Fruit fly (Drosophila melanogaster) whole organism, embryonic: ENCODE results near the gene Nup358.

Experiments used
- Bdp1 ChIP-seq: fragments of 200-800 bp; sonication (Bioruptor generic); optimal IDR thresholded peaks from 3 replicates; lab custom pipeline; 2016; ENCODE audit warnings: missing biosample characterization, missing genetic modification characterization
- CG10462 ChIP-seq: fragments of 200-800 bp; sonication (Bioruptor generic); optimal IDR thresholded peaks from 2 replicates; lab custom pipeline; 2016; ENCODE audit warnings: missing biosample characterization, missing genetic modification characterization
- CG12744 ChIP-seq: fragments of 200-800 bp; sonication (Bioruptor generic); optimal IDR thresholded peaks from 2 replicates; lab custom pipeline; 2016; ENCODE audit warnings: missing biosample characterization, missing genetic modification characterization
- CG12942 ChIP-seq: fragments of 200-800 bp; sonication (Bioruptor generic); optimal IDR thresholded peaks from 3 replicates; lab custom pipeline; 2016; ENCODE audit warnings: missing biosample characterization, missing genetic modification characterization
- CG13624 ChIP-seq: fragments of 200-800 bp; sonication (Bioruptor generic); optimal IDR thresholded peaks from 2 replicates; lab custom pipeline; 2016; ENCODE audit warnings: missing biosample characterization, missing genetic modification characterization
- CG14710 ChIP-seq: fragments of 200-800 bp; sonication (Bioruptor generic); optimal IDR thresholded peaks from 3 replicates; lab custom pipeline; 2019; ENCODE audit warnings: missing biosample characterization, mild to moderate bottlenecking, missing genetic modification characterization, moderate library complexity
- CG1529 ChIP-seq: fragments of 200-800 bp; sonication (Bioruptor generic); optimal IDR thresholded peaks from 3 replicates; lab custom pipeline; 2018; ENCODE audit warnings: missing biosample characterization, missing genetic modification characterization
- CG15479 ChIP-seq: fragments of 200-800 bp; sonication (Bioruptor generic); optimal IDR thresholded peaks from 3 replicates; lab custom pipeline; 2019; ENCODE audit warnings: missing biosample characterization, mild to moderate bottlenecking, missing genetic modification characterization, moderate library complexity
- CG15514 ChIP-seq: fragments of 200-800 bp; sonication (Bioruptor generic); optimal IDR thresholded peaks from 3 replicates; lab custom pipeline; 2017; ENCODE audit warnings: missing biosample characterization, missing genetic modification characterization, mild to moderate bottlenecking, moderate library complexity, missing genetic modification reagents
- CG17359 ChIP-seq: fragments of 200-800 bp; sonication (Bioruptor generic); optimal IDR thresholded peaks from 3 replicates; lab custom pipeline; 2018; ENCODE audit warnings: missing biosample characterization, mild to moderate bottlenecking, missing genetic modification characterization, moderate library complexity
- CG17568 ChIP-seq: fragments of 200-800 bp; sonication (Bioruptor generic); optimal IDR thresholded peaks from 2 replicates; lab custom pipeline; 2018; ENCODE audit warnings: missing biosample characterization, mild to moderate bottlenecking, missing genetic modification characterization, moderate library complexity
- CG18262 ChIP-seq: fragments of 200-800 bp; optimal IDR thresholded peaks from 3 replicates; lab custom pipeline; 2019; ENCODE audit warnings: missing biosample characterization, mild to moderate bottlenecking, missing genetic modification characterization, moderate library complexity
- CG2120 ChIP-seq: fragments of 200-800 bp; sonication (Bioruptor generic); optimal IDR thresholded peaks from 3 replicates; lab custom pipeline; 2016; ENCODE audit warnings: missing biosample characterization, missing genetic modification characterization
- CG31388 ChIP-seq: fragments of 200-800 bp; sonication (Bioruptor generic); optimal IDR thresholded peaks from 2 replicates; lab custom pipeline; 2016; ENCODE audit warnings: missing biosample characterization, missing genetic modification characterization
- CG3847 ChIP-seq: fragments of 200-800 bp; sonication (Bioruptor generic); IDR thresholded peaks from 2 replicates; pipeline ENCODE4 v1.3.6; 2022; ENCODE audit warnings: missing biosample characterization, missing genetic modification characterization
- CG3995 ChIP-seq: fragments of 200-800 bp; sonication (Bioruptor generic); optimal IDR thresholded peaks from 3 replicates; lab custom pipeline; 2016; ENCODE audit warnings: missing biosample characterization, missing genetic modification characterization
- CG4328 ChIP-seq: fragments of 200-800 bp; sonication (Bioruptor generic); optimal IDR thresholded peaks from 3 replicates; lab custom pipeline; 2017; ENCODE audit warnings: missing biosample characterization, missing genetic modification reagents, missing genetic modification characterization
- CG4360 ChIP-seq: fragments of 200-800 bp; sonication (Bioruptor generic); IDR thresholded peaks from 2 replicates; pipeline ENCODE4 v1.3.6; 2022; ENCODE audit warnings: missing biosample characterization, missing genetic modification characterization
- CG6272 ChIP-seq: fragments of 200-800 bp; sonication (Bioruptor generic); IDR thresholded peaks from 2 replicates; pipeline ENCODE4 v1.3.6; 2022; ENCODE audit warnings: missing biosample characterization, missing genetic modification characterization
- CG7963 ChIP-seq: fragments of 200-800 bp; sonication (Bioruptor generic); IDR thresholded peaks from 3 replicates; pipeline ENCODE4 v1.3.6; 2022; ENCODE audit warnings: missing biosample characterization, missing genetic modification characterization; ENCODE audit not compliant: partially characterized antibody
- CG9797 ChIP-seq: fragments of 200-800 bp; sonication (Bioruptor generic); optimal IDR thresholded peaks from 3 replicates; lab custom pipeline; 2018; ENCODE audit warnings: missing biosample characterization, mild to moderate bottlenecking, missing genetic modification characterization
- CG9876 ChIP-seq: fragments of 200-800 bp; sonication (Bioruptor generic); optimal IDR thresholded peaks from 2 replicates; lab custom pipeline; 2016; ENCODE audit warnings: missing biosample characterization, missing genetic modification characterization
- D19A ChIP-seq: fragments of 200-800 bp; optimal IDR thresholded peaks from 3 replicates; lab custom pipeline; 2019; ENCODE audit warnings: missing biosample characterization, mild to moderate bottlenecking, missing genetic modification characterization, moderate library complexity
- Deaf1 ChIP-seq: fragments of 200-800 bp; optimal IDR thresholded peaks from 3 replicates; lab custom pipeline; 2019; ENCODE audit warnings: missing biosample characterization, mild to moderate bottlenecking, missing genetic modification characterization, moderate library complexity
- Drgx ChIP-seq: fragments of 200-800 bp; sonication (Bioruptor generic); IDR thresholded peaks from 2 replicates; pipeline ENCODE4 v1.3.6; 2022; ENCODE audit warnings: missing biosample characterization, missing genetic modification characterization
- E2f2 ChIP-seq: fragments of 200-800 bp; sonication (Bioruptor generic); IDR thresholded peaks from 2 replicates; pipeline ENCODE4 v1.3.6; 2022; ENCODE audit warnings: missing biosample characterization, missing genetic modification characterization
- Elba2 ChIP-seq: fragments of 200-800 bp; sonication (Bioruptor generic); optimal IDR thresholded peaks from 3 replicates; lab custom pipeline; 2016; ENCODE audit warnings: missing biosample characterization, missing genetic modification characterization
- HLH4C ChIP-seq: fragments of 200-800 bp; sonication (Bioruptor generic); IDR thresholded peaks from 3 replicates; pipeline ENCODE4 v1.3.6; 2022; ENCODE audit warnings: missing biosample characterization, missing genetic modification characterization; ENCODE audit not compliant: partially characterized antibody
- HLH54F ChIP-seq: fragments of 200-800 bp; sonication (Bioruptor generic); optimal IDR thresholded peaks from 3 replicates; lab custom pipeline; 2016; ENCODE audit warnings: missing biosample characterization, missing genetic modification characterization
- Lim3 ChIP-seq: fragments of 200-800 bp; sonication (Bioruptor generic); IDR thresholded peaks from 2 replicates; pipeline ENCODE4 v1.3.6; 2022; ENCODE audit warnings: missing biosample characterization, missing genetic modification characterization
- Lpt ChIP-seq: fragments of >200 bp; optimal IDR thresholded peaks from 2 replicates; lab custom pipeline; 2018; ENCODE audit warnings: missing biosample characterization, missing genetic modification characterization
- Side ChIP-seq: fragments of 200-800 bp; sonication (Bioruptor generic); optimal IDR thresholded peaks from 2 replicates; lab custom pipeline; 2016; ENCODE audit warnings: missing biosample characterization, missing genetic modification characterization
- Trl ChIP-seq, 3 experiments: fragments of >200 bp in 2 of 3; fragments of 200-800 bp in 1 of 3; sonication (Bioruptor generic) in 1 of 3; optimal IDR thresholded peaks; 2 replicates in 1 of 3; 3 replicates in 2 of 3; lab custom pipeline; 2016 to 2017; ENCODE audit warnings: missing biosample characterization in 1 of 3, missing genetic modification characterization in 1 of 3
- ab ChIP-seq: fragments of 200-800 bp; sonication (Bioruptor generic); optimal IDR thresholded peaks from 2 replicates; lab custom pipeline; 2016; ENCODE audit warnings: missing biosample characterization, missing genetic modification characterization
- ac ChIP-seq: fragments of 200-800 bp; sonication (Bioruptor generic); optimal IDR thresholded peaks from 3 replicates; lab custom pipeline; 2017; ENCODE audit warnings: missing biosample characterization, mild to moderate bottlenecking, missing genetic modification characterization
- cwo ChIP-seq: fragments of 200-800 bp; sonication (Bioruptor generic); optimal IDR thresholded peaks from 3 replicates; lab custom pipeline; 2017; ENCODE audit warnings: missing biosample characterization, missing genetic modification characterization, mild to moderate bottlenecking, moderate library complexity, missing genetic modification reagents
- da ChIP-seq: fragments of 200-800 bp; sonication (Bioruptor generic); optimal IDR thresholded peaks from 2 replicates; lab custom pipeline; 2016; ENCODE audit warnings: missing biosample characterization, missing genetic modification characterization
- en ChIP-seq: fragments of 200-800 bp; sonication (Bioruptor generic); optimal IDR thresholded peaks from 2 replicates; lab custom pipeline; 2016; ENCODE audit warnings: missing biosample characterization, missing genetic modification characterization
- fd102C ChIP-seq: fragments of 200-800 bp; sonication (Bioruptor generic); optimal IDR thresholded peaks from 2 replicates; lab custom pipeline; 2018; ENCODE audit warnings: missing biosample characterization, mild to moderate bottlenecking, missing genetic modification characterization, moderate library complexity
- gcm ChIP-seq: fragments of 200-800 bp; sonication (Bioruptor generic); optimal IDR thresholded peaks from 2 replicates; lab custom pipeline; 2019; ENCODE audit warnings: missing biosample characterization, mild to moderate bottlenecking, missing genetic modification characterization, moderate library complexity
- maf-S ChIP-seq: fragments of 200-800 bp; sonication (Bioruptor generic); optimal IDR thresholded peaks from 2 replicates; lab custom pipeline; 2016; ENCODE audit warnings: missing biosample characterization, missing genetic modification characterization
- onecut ChIP-seq: fragments of 200-800 bp; sonication (Bioruptor generic); IDR thresholded peaks from 2 replicates; pipeline ENCODE4 v1.3.6; 2022; ENCODE audit warnings: missing biosample characterization, missing genetic modification characterization
- rib ChIP-seq: fragments of 200-800 bp; sonication (Bioruptor generic); IDR thresholded peaks from 2 replicates; pipeline ENCODE4 v1.3.6; 2022; ENCODE audit warnings: missing biosample characterization, missing genetic modification characterization
- ro ChIP-seq: fragments of 200-800 bp; sonication (Bioruptor generic); IDR thresholded peaks from 2 replicates; pipeline ENCODE4 v1.3.6; 2022; ENCODE audit warnings: missing biosample characterization, missing genetic modification characterization
- row ChIP-seq: fragments of 200-800 bp; sonication (Bioruptor generic); IDR thresholded peaks from 3 replicates; pipeline ENCODE4 v1.3.6; 2022; ENCODE audit warnings: missing biosample characterization, missing genetic modification characterization
- seq ChIP-seq: fragments of 200-800 bp; sonication (Bioruptor generic); IDR thresholded peaks from 2 replicates; pipeline ENCODE4 v1.3.6; 2022; ENCODE audit warnings: missing biosample characterization, missing genetic modification characterization
- shn ChIP-seq: fragments of 200-800 bp; sonication (Bioruptor generic); optimal IDR thresholded peaks from 3 replicates; lab custom pipeline; 2016; ENCODE audit warnings: missing biosample characterization, missing genetic modification characterization
- sima ChIP-seq: fragments of 200-800 bp; sonication (Bioruptor generic); optimal IDR thresholded peaks from 2 replicates; lab custom pipeline; 2016; ENCODE audit warnings: missing biosample characterization, missing genetic modification characterization
- sob ChIP-seq: fragments of 200-800 bp; sonication (Bioruptor generic); IDR thresholded peaks from 2 replicates; pipeline ENCODE4 v1.3.6; 2022; ENCODE audit warnings: missing biosample characterization, missing genetic modification characterization
- trem ChIP-seq: fragments of 200-800 bp; optimal IDR thresholded peaks from 3 replicates; lab custom pipeline; 2019; ENCODE audit warnings: missing biosample characterization, mild to moderate bottlenecking, missing genetic modification characterization, moderate library complexity
- wdn ChIP-seq: fragments of 200-800 bp; sonication (Bioruptor generic); IDR thresholded peaks from 2 replicates; pipeline ENCODE4 v1.3.6; 2022; ENCODE audit warnings: missing biosample characterization, missing genetic modification characterization
- wek ChIP-seq: fragments of 200-800 bp; sonication (Bioruptor generic); optimal IDR thresholded peaks from 3 replicates; lab custom pipeline; 2018; ENCODE audit warnings: missing biosample characterization, mild to moderate bottlenecking, missing genetic modification characterization, moderate library complexity

Nup358 gene

DNA sequence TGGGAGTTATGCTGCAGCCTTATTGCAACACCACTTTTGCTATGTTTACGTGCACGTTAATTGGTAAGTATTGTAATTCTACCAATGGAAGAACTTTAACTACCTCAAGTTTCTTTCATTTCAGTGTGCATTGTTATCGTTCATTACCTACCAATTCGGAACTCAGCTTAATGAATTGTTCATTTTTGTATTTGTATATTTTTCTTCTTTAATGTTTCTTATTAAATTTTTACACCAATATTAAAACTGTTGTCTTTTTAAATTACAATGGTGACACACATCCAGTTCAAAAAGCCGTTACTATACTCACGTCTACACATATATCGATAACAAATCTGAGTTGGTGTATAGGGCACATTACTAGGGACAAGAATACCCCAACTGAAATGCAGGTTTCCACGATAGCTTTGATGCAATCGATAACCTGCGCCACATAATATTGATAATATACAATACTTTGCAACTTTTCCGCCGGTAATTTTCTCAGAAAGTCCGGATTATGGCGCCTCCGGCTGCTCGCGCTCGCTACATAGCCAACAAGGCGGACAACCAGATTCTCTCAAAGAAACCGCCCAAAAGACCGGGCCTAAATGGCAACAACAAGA, 27.8 kb upstream of the Nup358 start, which contains the start of gene Alg9 (continued):
- TF ChIP-seq Deaf1 (tag; lab: Kevin White, UChicago) (no peak), CG13624 (GFP tag; lab: Kevin White, UChicago) (no peak), wdn (no peak), CG12942 (GFP tag; lab: Kevin White, UChicago) (no peak), Side (GFP tag; lab: Kevin White, UChicago) (no peak), CG12744 (GFP tag; lab: Kevin White, UChicago) (no peak), ro (GFP tag; lab: Robert Waterston, UW) (no peak), CG3995 (GFP tag; lab: Kevin White, UChicago) (no peak), Lpt (GFP tag; lab: Kevin White, UChicago) (no peak), CG9797 (GFP tag; lab: Kevin White, UChicago) (peak; percentile 21), CG4360 (no peak), trem (tag; lab: Kevin White, UChicago) (peak; percentile 58), onecut (GFP tag; lab: Robert Waterston, UW) (peak; percentile 50; the same call in 1 of the 2 replicates), Elba2 (GFP tag; lab: Kevin White, UChicago) (no peak), CG2120 (no peak), row (GFP tag; lab: Robert Waterston, UW) (peak; percentile 62), Drgx (GFP tag; lab: Robert Waterston, UW) (no peak), CG17568 (GFP tag; lab: Kevin White, UChicago) (no peak), CG15514 (peak; percentile 94), fd102C (GFP tag; lab: Kevin White, UChicago) (no peak), en (no peak), wek (GFP tag; lab: Kevin White, UChicago) (peak; percentile 99), CG7963 (GFP tag; lab: Robert Waterston, UW) (peak; percentile 91), cwo (no peak), sob (GFP tag; lab: Robert Waterston, UW) (no peak), da (no peak), HLH4C (GFP tag; lab: Robert Waterston, UW) (peak; percentile 95), shn (GFP tag; lab: Kevin White, UChicago) (no peak), HLH54F (GFP tag; lab: Kevin White, UChicago) (no peak), CG17359 (tag; lab: Kevin White, UChicago) (no peak), ab (GFP tag; lab: Kevin White, UChicago) (no peak), rib (GFP tag; lab: Robert Waterston, UW) (no peak), CG4328 (GFP tag; lab: Kevin White, UChicago) (no peak), Trl (optimal IDR thresholded peaks at IDR 0.05; lab: Kevin White, UChicago) (no peak), Trl (GFP tag; optimal IDR thresholded peaks at IDR 0.05; lab: Kevin White, UChicago) (no peak), sima (GFP tag; lab: Kevin White, UChicago) (no peak), D19A (tag; lab: Kevin White, UChicago) (no peak), CG15479 (GFP tag; lab: Kevin White, UChicago) (no peak), Bdp1 (no peak), Lim3 (no peak), CG10462 (GFP tag; lab: Kevin White, UChicago) (no peak), maf-S (no peak), E2f2 (GFP tag; lab: Robert Waterston, UW) (peak; percentile 71), CG18262 (tag; lab: Kevin White, UChicago) (no peak), seq (GFP tag; lab: Robert Waterston, UW) (no peak), CG3847 (GFP tag; lab: Robert Waterston, UW) (no peak), gcm (GFP tag; lab: Kevin White, UChicago) (no peak), CG6272 (no peak), CG31388 (GFP tag; lab: Kevin White, UChicago) (no peak), CG14710 (tag; lab: Kevin White, UChicago) (peak; percentile 49), CG1529 (no peak), ac (GFP tag; lab: Kevin White, UChicago) (no peak), CG9876 (GFP tag; lab: Kevin White, UChicago) (no peak)
